In the genomic region with DNA sequence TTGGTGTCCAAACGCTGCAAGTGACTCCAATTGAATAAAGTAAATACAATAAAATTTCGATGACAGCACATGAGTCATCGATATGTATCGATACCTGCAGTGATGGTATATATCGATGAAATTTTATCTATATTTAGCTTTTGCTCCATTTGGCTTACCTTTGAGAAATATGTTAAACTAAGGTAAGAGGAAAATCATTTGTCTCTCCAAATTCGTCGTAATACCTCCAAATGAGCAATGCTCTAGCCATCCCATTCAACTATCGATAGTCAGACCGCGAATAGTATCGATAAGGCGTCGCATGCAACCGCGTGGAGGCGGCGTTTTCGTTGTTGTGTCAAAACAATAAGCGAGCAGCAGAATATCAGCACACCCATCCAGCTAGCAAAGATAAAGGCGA, we compare ENCODE assay signal across 2 fruit fly cellular contexts.
TF ChIP-seq lines count a peak whose summit lies in the region.

A gene (minus strand): TSS at position 52 of the 400 bp plus-strand sequence.
A gene (plus strand): TSS at position 189 of the 400 bp plus-strand sequence.

TF ChIP-seq in whole organism, adult, 20 proteins besides CTCF, POLR2A, EP300 and RAD21 (continued from another document):
- TF ChIP-seq kay (GFP tag; lab: Kevin White, UChicago; ENCODE audit: borderline replicate concordance) (no peak), CG14711 (tag; optimal IDR thresholded peaks at IDR 0.05; lab: Kevin White, UChicago) (peak; percentile 43), CG7045 (GFP tag; optimal IDR thresholded peaks at IDR 0.05; lab: Kevin White, UChicago) (no peak)

TF ChIP-seq in whole organism, embryonic, 481 proteins besides CTCF, POLR2A, EP300 and RAD21 (continued from another document and continues in another):
- TF ChIP-seq CG17186 (GFP tag; optimal IDR thresholded peaks at IDR 0.05; lab: Kevin White, UChicago) (peak; percentile 79), E2f2 (GFP tag; IDR thresholded peaks at IDR 0.05; lab: Robert Waterston, UW) (peak; percentile 75), CG15269 (tag; optimal IDR thresholded peaks at IDR 0.05; lab: Kevin White, UChicago) (no peak), NFAT (GFP tag; IDR thresholded peaks at IDR 0.05; lab: Robert Waterston, UW) (no peak), CG15696 (tag; optimal IDR thresholded peaks at IDR 0.05; lab: Kevin White, UChicago) (no peak), ttk (GFP tag; IDR thresholded peaks at IDR 0.05; lab: Robert Waterston, UW) (no peak), Atf3 (GFP tag; optimal IDR thresholded peaks at IDR 0.05; lab: Kevin White, UChicago) (no peak), CG4820 (GFP tag; optimal IDR thresholded peaks at IDR 0.05; lab: Kevin White, UChicago) (no peak), ac (GFP tag; optimal IDR thresholded peaks at IDR 0.05; lab: Kevin White, UChicago) (no peak), wor (GFP tag; IDR thresholded peaks at IDR 0.05; lab: Robert Waterston, UW) (no peak), psq (GFP tag; optimal IDR thresholded peaks at IDR 0.05; lab: Kevin White, UChicago) (no peak), CG9817 (tag; optimal IDR thresholded peaks at IDR 0.05; lab: Kevin White, UChicago) (no peak), CG9727 (GFP tag; optimal IDR thresholded peaks at IDR 0.05; lab: Kevin White, UChicago) (no peak), Nf-YC (tag; optimal IDR thresholded peaks at IDR 0.05; lab: Kevin White, UChicago) (no peak), chinmo (GFP tag; IDR thresholded peaks at IDR 0.05; lab: Robert Waterston, UW; ENCODE audit: partially characterized antibody) (peak; percentile 91), CG33213 (GFP tag; optimal IDR thresholded peaks at IDR 0.05; lab: Kevin White, UChicago) (peak; percentile 23), Lpt (GFP tag; optimal IDR thresholded peaks at IDR 0.05; lab: Kevin White, UChicago) (no peak), CG9437 (GFP tag; optimal IDR thresholded peaks at IDR 0.05; lab: Kevin White, UChicago) (no peak), dati (GFP tag; IDR thresholded peaks at IDR 0.05; lab: Robert Waterston, UW) (no peak), Ravus (GFP tag; IDR thresholded peaks at IDR 0.05; lab: Robert Waterston, UW) (no peak), CG43689 (GFP tag; IDR thresholded peaks at IDR 0.05; lab: Robert Waterston, UW) (no peak), ftz-f1 (GFP tag; optimal IDR thresholded peaks at IDR 0.05; lab: Kevin White, UChicago) (no peak), lilli (GFP tag; optimal IDR thresholded peaks at IDR 0.05; lab: Kevin White, UChicago) (peak; percentile 29), ssp (GFP tag; IDR thresholded peaks at IDR 0.05; lab: Robert Waterston, UW) (no peak), H15 (GFP tag; IDR thresholded peaks at IDR 0.05; lab: Robert Waterston, UW) (no peak), pzg (GFP tag; optimal IDR thresholded peaks at IDR 0.05; lab: Kevin White, UChicago) (peak; percentile 75), CG7963 (GFP tag; IDR thresholded peaks at IDR 0.05; lab: Robert Waterston, UW; ENCODE audit: partially characterized antibody) (peak; percentile 92), CG13123 (GFP tag; optimal IDR thresholded peaks at IDR 0.05; lab: Kevin White, UChicago) (no peak), da (GFP tag; optimal IDR thresholded peaks at IDR 0.05; lab: Kevin White, UChicago) (no peak), Nf-YB (GFP tag; optimal IDR thresholded peaks at IDR 0.05; lab: Kevin White, UChicago) (no peak), vfl (GFP tag; optimal IDR thresholded peaks at IDR 0.05; lab: Kevin White, UChicago) (no peak), Camta (GFP tag; optimal IDR thresholded peaks at IDR 0.05; lab: Kevin White, UChicago) (peak; percentile 26), ap (GFP tag; IDR thresholded peaks at IDR 0.05; lab: Robert Waterston, UW) (no peak), kni (GFP tag; optimal IDR thresholded peaks at IDR 0.05; lab: Kevin White, UChicago) (no peak), Jarid2 (GFP tag; optimal IDR thresholded peaks at IDR 0.05; lab: Kevin White, UChicago) (no peak), CG18476 (GFP tag; optimal IDR thresholded peaks at IDR 0.05; lab: Kevin White, UChicago) (no peak), CG4424 (GFP tag; optimal IDR thresholded peaks at IDR 0.05; lab: Kevin White, UChicago) (no peak), CG12236 (GFP tag; optimal IDR thresholded peaks at IDR 0.05; lab: Kevin White, UChicago) (no peak), kay (GFP tag; optimal IDR thresholded peaks at IDR 0.05; lab: Kevin White, UChicago) (peak; percentile 56), inv (GFP tag; IDR thresholded peaks at IDR 0.05; lab: Robert Waterston, UW; ENCODE audit: partially characterized antibody) (peak; percentile 96), peb (GFP tag; IDR thresholded peaks at IDR 0.05; lab: Robert Waterston, UW) (no peak), CG7357 (GFP tag; IDR thresholded peaks at IDR 0.05; lab: Robert Waterston, UW) (no peak), CG12659 (GFP tag; optimal IDR thresholded peaks at IDR 0.05; lab: Kevin White, UChicago) (peak; percentile 78), zen2 (GFP tag; IDR thresholded peaks at IDR 0.05; lab: Robert Waterston, UW; ENCODE audit: partially characterized antibody) (peak; percentile 90), Scr (GFP tag; IDR thresholded peaks at IDR 0.05; lab: Robert Waterston, UW; ENCODE audit: partially characterized antibody) (peak; percentile 99), Side (GFP tag; optimal IDR thresholded peaks at IDR 0.05; lab: Kevin White, UChicago) (no peak), CG4854 (GFP tag; optimal IDR thresholded peaks at IDR 0.05; lab: Kevin White, UChicago) (no peak), wek (GFP tag; optimal IDR thresholded peaks at IDR 0.05; lab: Kevin White, UChicago) (no peak), tap (tag; optimal IDR thresholded peaks at IDR 0.05; lab: Kevin White, UChicago) (no peak), onecut (GFP tag; IDR thresholded peaks at IDR 0.05; lab: Robert Waterston, UW) (no peak), E2f1 (GFP tag; IDR thresholded peaks at IDR 0.05; lab: Robert Waterston, UW) (no peak), wdn (GFP tag; IDR thresholded peaks at IDR 0.05; lab: Robert Waterston, UW) (no peak), D19B (GFP tag; optimal IDR thresholded peaks at IDR 0.05; lab: Kevin White, UChicago) (no peak), vvl (GFP tag; IDR thresholded peaks at IDR 0.05; lab: Robert Waterston, UW) (no peak), phol (tag; optimal IDR thresholded peaks at IDR 0.05; lab: Kevin White, UChicago) (peak; percentile 60), usp (GFP tag; optimal IDR thresholded peaks at IDR 0.05; lab: Kevin White, UChicago) (no peak), nmo (GFP tag; optimal IDR thresholded peaks at IDR 0.05; lab: Kevin White, UChicago) (peak; percentile 72), Eip74EF (GFP tag; optimal IDR thresholded peaks at IDR 0.05; lab: Kevin White, UChicago) (no peak), CG7928 (GFP tag; optimal IDR thresholded peaks at IDR 0.05; lab: Kevin White, UChicago) (no peak), btn (GFP tag; optimal IDR thresholded peaks at IDR 0.05; lab: Kevin White, UChicago) (no peak), CG1647 (GFP tag; optimal IDR thresholded peaks at IDR 0.05; lab: Kevin White, UChicago) (no peak), Ets97D (GFP tag; optimal IDR thresholded peaks at IDR 0.05; lab: Kevin White, UChicago) (peak; percentile 81), Dref (GFP tag; IDR thresholded peaks at IDR 0.05; lab: Robert Waterston, UW) (peak; percentile 81), pan (optimal IDR thresholded peaks at IDR 0.05; lab: Kevin White, UChicago) (no peak), pan (GFP tag; optimal IDR thresholded peaks at IDR 0.05 in 1 of 2, IDR thresholded peaks at IDR 0.05 in 1 of 2) (no peak), lola (GFP tag; optimal IDR thresholded peaks at IDR 0.05; lab: Kevin White, UChicago) (peak in 1 of 3 experiments; percentile 35), crol (GFP tag; IDR thresholded peaks at IDR 0.05; lab: Robert Waterston, UW) (no peak), CG18764 (GFP tag; optimal IDR thresholded peaks at IDR 0.05; lab: Kevin White, UChicago) (no peak), cad (GFP tag; optimal IDR thresholded peaks at IDR 0.05; lab: Kevin White, UChicago) (no peak), GATAe (GFP tag; conservative IDR thresholded peaks at IDR 0.05; lab: Robert Waterston, UW) (no peak), gcm (GFP tag; optimal IDR thresholded peaks at IDR 0.05; lab: Kevin White, UChicago) (no peak), CkIIα-i1 (GFP tag; IDR thresholded peaks at IDR 0.05; lab: Robert Waterston, UW) (no peak), BtbVII (GFP tag; optimal IDR thresholded peaks at IDR 0.05; lab: Kevin White, UChicago) (peak; percentile 1), HLH4C (GFP tag; IDR thresholded peaks at IDR 0.05; lab: Robert Waterston, UW; ENCODE audit: partially characterized antibody) (peak; percentile 99), pho (GFP tag; optimal IDR thresholded peaks at IDR 0.05; lab: Kevin White, UChicago) (peak; percentile 22), CG32772 (GFP tag; IDR thresholded peaks at IDR 0.05; lab: Robert Waterston, UW) (no peak), Opbp (GFP tag; IDR thresholded peaks at IDR 0.05; lab: Robert Waterston, UW; ENCODE audit: partially characterized antibody) (peak; percentile 91), Doc3 (GFP tag; IDR thresholded peaks at IDR 0.05; lab: Robert Waterston, UW; ENCODE audit: partially characterized antibody) (peak; percentile 98), org-1 (GFP tag; optimal IDR thresholded peaks at IDR 0.05; lab: Kevin White, UChicago) (no peak), hb (GFP tag; IDR thresholded peaks at IDR 0.05; lab: Robert Waterston, UW; ENCODE audit: partially characterized antibody) (peak; percentile 97), Mes4 (GFP tag; optimal IDR thresholded peaks at IDR 0.05; lab: Kevin White, UChicago) (peak; percentile 27), fd64A (GFP tag; optimal IDR thresholded peaks at IDR 0.05; lab: Kevin White, UChicago) (no peak), sob (GFP tag; IDR thresholded peaks at IDR 0.05; lab: Robert Waterston, UW) (no peak), PHDP (tag; optimal IDR thresholded peaks at IDR 0.05; lab: Kevin White, UChicago) (no peak), CG13296 (GFP tag; optimal IDR thresholded peaks at IDR 0.05; lab: Kevin White, UChicago) (no peak), br (optimal IDR thresholded peaks at IDR 0.05; lab: Kevin White, UChicago) (no peak), Neu2 (GFP tag; optimal IDR thresholded peaks at IDR 0.05; lab: Kevin White, UChicago; ENCODE audit: borderline replicate concordance) (no peak), tio (GFP tag; optimal IDR thresholded peaks at IDR 0.05; lab: Kevin White, UChicago) (no peak), fd102C (GFP tag; optimal IDR thresholded peaks at IDR 0.05; lab: Kevin White, UChicago) (no peak), CG7271 (tag; optimal IDR thresholded peaks at IDR 0.05; lab: Kevin White, UChicago) (no peak), Blimp-1 (GFP tag; optimal IDR thresholded peaks at IDR 0.05; lab: Kevin White, UChicago) (no peak), unpg (GFP tag; optimal IDR thresholded peaks at IDR 0.05; lab: Kevin White, UChicago) (no peak), Hsf (GFP tag; optimal IDR thresholded peaks at IDR 0.05; lab: Kevin White, UChicago) (peak; percentile 29), cato (GFP tag; optimal IDR thresholded peaks at IDR 0.05; lab: Kevin White, UChicago; ENCODE audit: borderline replicate concordance) (no peak), ham (GFP tag; IDR thresholded peaks at IDR 0.05; lab: Robert Waterston, UW) (no peak), Oaz (GFP tag; IDR thresholded peaks at IDR 0.05; lab: Robert Waterston, UW) (no peak), salm (tag; optimal IDR thresholded peaks at IDR 0.05; lab: Kevin White, UChicago) (no peak), Pdp1 (GFP tag; optimal IDR thresholded peaks at IDR 0.05; lab: Kevin White, UChicago) (peak; percentile 12 to 37), corto (GFP tag; optimal IDR thresholded peaks at IDR 0.05; lab: Kevin White, UChicago) (no peak), Kr (GFP tag; optimal IDR thresholded peaks at IDR 0.05; lab: Kevin White, UChicago) (no peak), HLHmδ (GFP tag; optimal IDR thresholded peaks at IDR 0.05; lab: Kevin White, UChicago) (no peak), gce (GFP tag; IDR thresholded peaks at IDR 0.05; lab: Robert Waterston, UW) (no peak), CG30431 (GFP tag; optimal IDR thresholded peaks at IDR 0.05; lab: Kevin White, UChicago) (no peak), Bteb2 (GFP tag; optimal IDR thresholded peaks at IDR 0.05; lab: Kevin White, UChicago) (no peak), nerfin-1 (tag; optimal IDR thresholded peaks at IDR 0.05; lab: Kevin White, UChicago) (no peak), Stat92E (GFP tag; optimal IDR thresholded peaks at IDR 0.05; lab: Kevin White, UChicago) (peak in 1 of 3 experiments; percentile 64), Atf6 (GFP tag; IDR thresholded peaks at IDR 0.05; lab: Robert Waterston, UW) (no peak), CG18262 (tag; optimal IDR thresholded peaks at IDR 0.05; lab: Kevin White, UChicago) (no peak), Meics (GFP tag; optimal IDR thresholded peaks at IDR 0.05; lab: Kevin White, UChicago) (no peak), CG8281 (tag; optimal IDR thresholded peaks at IDR 0.05; lab: Kevin White, UChicago) (no peak), CG2202 (tag; optimal IDR thresholded peaks at IDR 0.05; lab: Kevin White, UChicago) (no peak), Gug (GFP tag; IDR thresholded peaks at IDR 0.05; lab: Robert Waterston, UW) (no peak), tll (GFP tag; optimal IDR thresholded peaks at IDR 0.05; lab: Kevin White, UChicago) (peak; percentile 38 to 89), Abd-B (GFP tag; optimal IDR thresholded peaks at IDR 0.05; lab: Kevin White, UChicago) (no peak), otp (GFP tag; IDR thresholded peaks at IDR 0.05; lab: Robert Waterston, UW) (no peak), Hr3 (GFP tag; optimal IDR thresholded peaks at IDR 0.05; lab: Kevin White, UChicago) (no peak), Fer2 (tag; optimal IDR thresholded peaks at IDR 0.05; lab: Kevin White, UChicago) (no peak), slp2 (GFP tag; optimal IDR thresholded peaks at IDR 0.05; lab: Kevin White, UChicago) (no peak), CG9876 (GFP tag; optimal IDR thresholded peaks at IDR 0.05; lab: Kevin White, UChicago) (no peak), pfk (GFP tag; optimal IDR thresholded peaks at IDR 0.05; lab: Kevin White, UChicago) (no peak), bowl (GFP tag; IDR thresholded peaks at IDR 0.05; lab: Robert Waterston, UW) (no peak), CG10274 (GFP tag; optimal IDR thresholded peaks at IDR 0.05; lab: Kevin White, UChicago) (no peak), CG34376 (GFP tag; optimal IDR thresholded peaks at IDR 0.05; lab: Kevin White, UChicago) (peak; percentile 51), Optix (GFP tag; IDR thresholded peaks at IDR 0.05; lab: Robert Waterston, UW) (no peak), CG32767 (GFP tag; IDR thresholded peaks at IDR 0.05; lab: Robert Waterston, UW) (no peak), CG1024 (GFP tag; IDR thresholded peaks at IDR 0.05; lab: Robert Waterston, UW) (no peak), Adf1 (GFP tag; IDR thresholded peaks at IDR 0.05; lab: Robert Waterston, UW) (0 out of 2 replicates have a peak, but pooled peaks have one; percentile 27), CG8388 (GFP tag; optimal IDR thresholded peaks at IDR 0.05; lab: Kevin White, UChicago) (no peak)
